Fruit fly (Drosophila melanogaster): ENCODE measurements around the gene MSAmiP.

dm6 chr3R:16859659-16860058 is 36.4 kb downstream of the MSAmiP start:
- TF ChIP-seq psq (optimal IDR thresholded peaks at IDR 0.05), result no peak
- TF ChIP-seq pan (optimal IDR thresholded peaks at IDR 0.05), result no peak
- no peak for TF ChIP-seq usp (GFP tag; optimal IDR thresholded peaks at IDR 0.05)
- TF ChIP-seq EcR (GFP tag; optimal IDR thresholded peaks at IDR 0.05), result no peak
- no peak for TF ChIP-seq Dll (optimal IDR thresholded peaks at IDR 0.05)
- TF ChIP-seq CG8478 (optimal IDR thresholded peaks at IDR 0.05), result no peak
